Fruit fly (Drosophila melanogaster): ENCODE results near the gene CG15185.

- TF ChIP-seq CG15710 (tag; optimal IDR thresholded peaks at IDR 0.05) (no peak), EcR (GFP tag; optimal IDR thresholded peaks at IDR 0.05) (no peak), CG8301 (tag; optimal IDR thresholded peaks at IDR 0.05) (no peak), gl (tag; optimal IDR thresholded peaks at IDR 0.05) (no peak), CG17806 (tag; optimal IDR thresholded peaks at IDR 0.05) (no peak)
Observed at dm6 chr3R:6548736-6549135, 21.4 kb downstream of the CG15185 start, which contains the start of gene Pif2.

Measured in whole organism, pupa.